Worm (Caenorhabditis elegans) whole organism, L4 larva: ENCODE measurements around the gene T09F5.2.
A peak's percentile ranks its signal among the peaks of the same experiment; 100 is the strongest.

Experiments used
- D1046.2 ChIP-seq: fragments of 200-800 bp; sonication (Bioruptor generic); IDR thresholded peaks from 2 replicates; pipeline ENCODE4 v1.3.6; 2022; ENCODE audit warnings: missing genetic modification characterization, missing compliant biosample characterization
- R02D3.7 ChIP-seq: fragments of 150-350 bp; sonication (generic microtip); optimal IDR thresholded peaks from 3 replicates; lab custom pipeline; 2014; ENCODE audit warnings: missing biosample characterization, missing genetic modification characterization
- T20F7.1 ChIP-seq: fragments of 200-800 bp; sonication (Bioruptor generic); optimal IDR thresholded peaks from 2 replicates; lab custom pipeline; 2018; ENCODE audit warnings: mild to moderate bottlenecking, missing genetic modification characterization, missing compliant biosample characterization
- Y105C5A.15 ChIP-seq: fragments of 200-800 bp; sonication (Bioruptor generic); IDR thresholded peaks from 2 replicates; pipeline ENCODE4 v1.3.6; 2022; ENCODE audit warnings: missing genetic modification characterization, missing compliant biosample characterization
- Y48G9A.11 ChIP-seq: fragments of 200-800 bp; sonication (Bioruptor generic); IDR thresholded peaks from 2 replicates; pipeline ENCODE4 v1.3.6; 2022; ENCODE audit warnings: missing genetic modification reagents, missing genetic modification characterization, missing compliant biosample characterization
- Y5F2A.4 ChIP-seq: fragments of 200-800 bp; sonication (Bioruptor generic); optimal IDR thresholded peaks from 2 replicates; lab custom pipeline; 2018; ENCODE audit warnings: mild to moderate bottlenecking, missing genetic modification characterization, missing compliant biosample characterization
- ZK546.5 ChIP-seq, 2 experiments: sonication (generic microtip); optimal IDR thresholded peaks; 2 replicates each; lab custom pipeline; 2017; ENCODE audit warnings: missing biosample characterization in 2 of 2, missing genetic modification characterization in 2 of 2
- aha-1 ChIP-seq: fragments of 150-350 bp; peaks from one replicate; lab custom pipeline; 2014; ENCODE audit warnings: missing biosample characterization, missing genetic modification characterization
- arid-1 ChIP-seq: fragments of 200-800 bp; sonication (Bioruptor generic); conservative IDR thresholded peaks from 2 replicates; pipeline ENCODE4 v1.3.6; 2022; ENCODE audit warnings: missing genetic modification reagents, missing genetic modification characterization, missing compliant biosample characterization
- ceh-32 ChIP-seq: sonication (generic microtip); optimal IDR thresholded peaks from 2 replicates; lab custom pipeline; 2016; ENCODE audit warnings: mild to moderate bottlenecking, missing genetic modification characterization, missing compliant biosample characterization; ENCODE audit not compliant: poor library complexity
- ceh-62 ChIP-seq: sonication (generic microtip); optimal IDR thresholded peaks from 2 replicates; lab custom pipeline; 2017; ENCODE audit warnings: missing biosample characterization, missing genetic modification characterization
- ceh-82 ChIP-seq: sonication (generic microtip); optimal IDR thresholded peaks from 2 replicates; lab custom pipeline; 2017; ENCODE audit warnings: missing biosample characterization, missing genetic modification characterization
- ctbp-1 ChIP-seq: fragments of 200-800 bp; sonication (Bioruptor generic); IDR thresholded peaks from 2 replicates; pipeline ENCODE4 v1.3.6; 2022; ENCODE audit warnings: missing genetic modification reagents, missing genetic modification characterization, missing compliant biosample characterization
- dmd-9 ChIP-seq: fragments of 200-800 bp; sonication (Bioruptor generic); IDR thresholded peaks from 2 replicates; pipeline ENCODE4 v1.3.6; 2022; ENCODE audit warnings: missing genetic modification reagents, missing genetic modification characterization, missing compliant biosample characterization
- dpl-1 ChIP-seq: fragments of 150-350 bp; optimal IDR thresholded peaks from 2 replicates; lab custom pipeline; 2014; ENCODE audit warnings: missing biosample characterization, missing genetic modification reagents, missing genetic modification characterization
- duxl-1 ChIP-seq: sonication (generic microtip); optimal IDR thresholded peaks from 2 replicates; lab custom pipeline; 2016; ENCODE audit warnings: mild to moderate bottlenecking, missing genetic modification characterization, moderate library complexity, missing compliant biosample characterization; ENCODE audit not compliant: poor library complexity
- fos-1 ChIP-seq: fragments of 150-350 bp; optimal IDR thresholded peaks from 2 replicates; lab custom pipeline; 2014; ENCODE audit warnings: missing biosample characterization, missing genetic modification characterization
- gei-8 ChIP-seq: fragments of 200-800 bp; sonication (Bioruptor generic); optimal IDR thresholded peaks from 2 replicates; lab custom pipeline; 2018; ENCODE audit warnings: mild to moderate bottlenecking, missing genetic modification characterization, missing compliant biosample characterization
- hlh-11 ChIP-seq: fragments of 200-800 bp; sonication (Bioruptor generic); optimal IDR thresholded peaks from 2 replicates; lab custom pipeline; 2018; ENCODE audit warnings: mild to moderate bottlenecking, missing genetic modification characterization, missing compliant biosample characterization
- hlh-30 ChIP-seq: sonication (generic microtip); optimal IDR thresholded peaks from 2 replicates; lab custom pipeline; 2017; ENCODE audit warnings: antibody characterized with exemption, mild to moderate bottlenecking, missing genetic modification characterization, missing compliant biosample characterization; ENCODE audit not compliant: insufficient read depth
- hmg-1.1 ChIP-seq: fragments of 200-800 bp; sonication (Bioruptor generic); IDR thresholded peaks from 2 replicates; pipeline ENCODE4 v1.3.6; 2022; ENCODE audit warnings: missing genetic modification reagents, missing genetic modification characterization, missing compliant biosample characterization
- lin-15B ChIP-seq: fragments of 150-350 bp; sonication (generic microtip); optimal IDR thresholded peaks from 3 replicates; lab custom pipeline; 2014; ENCODE audit warnings: missing biosample characterization, missing genetic modification characterization
- lin-38 ChIP-seq: fragments of 200-800 bp; sonication (Bioruptor generic); IDR thresholded peaks from 2 replicates; pipeline ENCODE4 v1.3.6; 2022; ENCODE audit warnings: missing genetic modification reagents, missing genetic modification characterization, missing compliant biosample characterization
- lin-39 ChIP-seq: fragments of 150-350 bp; optimal IDR thresholded peaks from 2 replicates; lab custom pipeline; 2014; ENCODE audit warnings: missing biosample characterization, missing genetic modification reagents, missing genetic modification characterization
- madf-5 ChIP-seq, 2 experiments: fragments of 200-800 bp; sonication (Bioruptor generic); IDR thresholded peaks; 2 replicates each; pipeline ENCODE4 v1.3.6; 2022; ENCODE audit warnings: missing compliant biosample characterization in 2 of 2, missing genetic modification characterization in 2 of 2
- mdl-1 ChIP-seq, 2 experiments: fragments of 150-350 bp in 1 of 2; sonication (generic microtip) in 1 of 2; optimal IDR thresholded peaks; 2 replicates each; lab custom pipeline; 2014 to 2017; ENCODE audit warnings: missing biosample characterization in 2 of 2, missing genetic modification characterization in 2 of 2
- mdt-29 ChIP-seq: fragments of 200-800 bp; sonication (Bioruptor generic); IDR thresholded peaks from 2 replicates; pipeline ENCODE4 v1.3.6; 2022; ENCODE audit warnings: missing genetic modification reagents, missing genetic modification characterization, missing compliant biosample characterization
- mep-1 ChIP-seq: fragments of 150-350 bp; sonication (generic microtip); optimal IDR thresholded peaks from 3 replicates; lab custom pipeline; 2014; ENCODE audit warnings: missing biosample characterization, missing genetic modification characterization
- mes-2 ChIP-seq: sonication (generic microtip); optimal IDR thresholded peaks from 2 replicates; lab custom pipeline; 2016; ENCODE audit warnings: missing genotype, mild to moderate bottlenecking, missing genetic modification characterization, missing compliant biosample characterization; ENCODE audit not compliant: poor library complexity, severe bottlenecking
- mxl-2 ChIP-seq: fragments of 200-800 bp; sonication (Bioruptor generic); conservative IDR thresholded peaks from 2 replicates; pipeline ENCODE4 v1.3.6; 2022; ENCODE audit warnings: missing genetic modification reagents, missing genetic modification characterization, missing compliant biosample characterization
- mxl-3 ChIP-seq: fragments of 200-800 bp; sonication (Bioruptor generic); optimal IDR thresholded peaks from 2 replicates; lab custom pipeline; 2018; ENCODE audit warnings: mild to moderate bottlenecking, missing genetic modification characterization, missing compliant biosample characterization
- nhr-10 ChIP-seq: fragments of 150-350 bp; optimal IDR thresholded peaks from 2 replicates; lab custom pipeline; 2014; ENCODE audit warnings: missing biosample characterization, missing genetic modification characterization
- nhr-11 ChIP-seq: fragments of 150-350 bp; optimal IDR thresholded peaks from 2 replicates; lab custom pipeline; 2014; ENCODE audit warnings: missing biosample characterization, missing genetic modification characterization
- nhr-111 ChIP-seq: fragments of 200-800 bp; sonication (Bioruptor generic); optimal IDR thresholded peaks from 2 replicates; lab custom pipeline; 2018; ENCODE audit warnings: mild to moderate bottlenecking, missing genetic modification characterization, missing compliant biosample characterization
- nhr-41 ChIP-seq: fragments of 200-800 bp; sonication (Bioruptor generic); IDR thresholded peaks from 2 replicates; pipeline ENCODE4 v1.3.6; 2022; ENCODE audit warnings: missing genetic modification reagents, missing genetic modification characterization, missing compliant biosample characterization
- nhr-42 ChIP-seq: fragments of 200-800 bp; sonication (Bioruptor generic); IDR thresholded peaks from 2 replicates; pipeline ENCODE4 v1.3.6; 2022; ENCODE audit warnings: missing genetic modification characterization, missing compliant biosample characterization
- nhr-76 ChIP-seq: fragments of 150-350 bp; optimal IDR thresholded peaks from 2 replicates; lab custom pipeline; 2014; ENCODE audit warnings: missing biosample characterization, missing genetic modification characterization
- nhr-77 ChIP-seq: fragments of 150-350 bp; optimal IDR thresholded peaks from 2 replicates; lab custom pipeline; 2014; ENCODE audit warnings: missing biosample characterization, missing genetic modification characterization
- php-3 ChIP-seq: fragments of 200-800 bp; sonication (Bioruptor generic); IDR thresholded peaks from 2 replicates; pipeline ENCODE4 v1.3.6; 2022; ENCODE audit warnings: missing genetic modification reagents, missing genetic modification characterization, missing compliant biosample characterization
- saeg-2 ChIP-seq: fragments of 200-800 bp; sonication (Bioruptor generic); IDR thresholded peaks from 2 replicates; pipeline ENCODE4 v1.3.6; 2022; ENCODE audit warnings: missing genetic modification reagents, missing genetic modification characterization, missing compliant biosample characterization
- set-16 ChIP-seq: fragments of 200-800 bp; sonication (Bioruptor generic); IDR thresholded peaks from 2 replicates; pipeline ENCODE4 v1.3.6; 2022; ENCODE audit warnings: missing genetic modification reagents, missing genetic modification characterization, missing compliant biosample characterization
- snpc-1.2 ChIP-seq: fragments of 200-800 bp; sonication (Bioruptor generic); IDR thresholded peaks from 2 replicates; pipeline ENCODE4 v1.3.6; 2022; ENCODE audit warnings: missing genetic modification reagents, missing genetic modification characterization, missing compliant biosample characterization
- spr-3 ChIP-seq: fragments of 200-800 bp; sonication (Bioruptor generic); optimal IDR thresholded peaks from 2 replicates; lab custom pipeline; 2018; ENCODE audit warnings: mild to moderate bottlenecking, missing genetic modification characterization, missing compliant biosample characterization
- tag-97 ChIP-seq: fragments of 200-800 bp; sonication (Bioruptor generic); IDR thresholded peaks from 2 replicates; pipeline ENCODE4 v1.3.6; 2022; ENCODE audit warnings: missing genetic modification characterization, missing compliant biosample characterization
- unc-39 ChIP-seq: sonication (generic microtip); optimal IDR thresholded peaks from 2 replicates; lab custom pipeline; 2017; ENCODE audit warnings: missing biosample characterization, missing genetic modification characterization
- unc-62 ChIP-seq, 3 experiments: fragments of 150-350 bp in 1 of 3; sonication (generic microtip); optimal IDR thresholded peaks in 2 of 3; peaks in 1 of 3; 1 replicate in 1 of 3; 2 replicates in 2 of 3; lab custom pipeline; 2014 to 2017; ENCODE audit warnings: missing biosample characterization in 3 of 3, missing genetic modification characterization in 3 of 3, missing genetic modification reagents in 3 of 3, missing genotype in 1 of 3
- zfp-2 ChIP-seq: sonication (generic microtip); optimal IDR thresholded peaks from 2 replicates; lab custom pipeline; 2016; ENCODE audit warnings: mild to moderate bottlenecking, missing genetic modification characterization, missing compliant biosample characterization
- zip-11 ChIP-seq: fragments of 200-800 bp; sonication (Bioruptor generic); IDR thresholded peaks from 2 replicates; pipeline ENCODE4 v1.3.6; 2022; ENCODE audit warnings: missing genetic modification characterization, missing compliant biosample characterization
- zip-2 ChIP-seq: fragments of 150-350 bp; optimal IDR thresholded peaks from 2 replicates; lab custom pipeline; 2014; ENCODE audit warnings: missing biosample characterization, missing genetic modification characterization
- ztf-7 ChIP-seq: fragments of 150-350 bp; optimal IDR thresholded peaks from 2 replicates; lab custom pipeline; 2014; ENCODE audit warnings: missing biosample characterization, missing genetic modification characterization

The T09F5.2 gene

ce11 chrV:15189567-15189966 is 38.8 kb downstream of the T09F5.2 start, which contains the start of gene cyn-3 (continued):
- TF ChIP-seq nhr-11 (peak; percentile 69), duxl-1 (tag; lab: Kevin White, UChicago) (peak; percentile 51), ctbp-1 (GFP tag; lab: Robert Waterston, UW) (peak; percentile 67), hlh-30 (peak; percentile 79), dpl-1 (peak; percentile 99), gei-8 (no peak), snpc-1.2 (peak; percentile 28; the same call in 1 of the 2 replicates), hmg-1.1 (GFP tag; lab: Robert Waterston, UW) (peak; percentile 55), ceh-32 (tag; lab: Kevin White, UChicago) (no peak), mes-2 (tag; lab: Kevin White, UChicago) (peak; percentile 92), mep-1 (tag; lab: Kevin White, UChicago) (peak; percentile 86), mxl-2 (no peak), arid-1 (peak; percentile 71), mdl-1 (tag; optimal IDR thresholded peaks at IDR 0.05; lab: Kevin White, UChicago) (peak in 1 of 2 experiments; percentile 31), nhr-10 (no peak), lin-39 (tag; lab: Kevin White, UChicago) (no peak), nhr-42 (GFP tag; lab: Robert Waterston, UW) (no peak), ZK546.5 (tag; optimal IDR thresholded peaks at IDR 0.05; lab: Kevin White, UChicago) (no peak), php-3 (GFP tag; lab: Robert Waterston, UW) (no peak), lin-15B (tag; lab: Kevin White, UChicago) (peak; percentile 46), Y48G9A.11 (no peak), nhr-76 (tag; lab: Kevin White, UChicago) (no peak), unc-39 (tag; lab: Kevin White, UChicago) (no peak)

- peak; percentile 94 for TF ChIP-seq Y5F2A.4 (GFP tag; lab: Kevin White, UChicago)
- TF ChIP-seq spr-3 (GFP tag; lab: Kevin White, UChicago), result peak; percentile 93
- TF ChIP-seq fos-1 (tag; lab: Kevin White, UChicago), result no peak
- no peak for TF ChIP-seq ZK546.5 (tag; optimal IDR thresholded peaks at IDR 0.05; lab: Kevin White, UChicago)
- peak; percentile 98 for TF ChIP-seq nhr-111 (GFP tag; lab: Kevin White, UChicago)
- TF ChIP-seq arid-1, result peak; percentile 97
- peak; percentile 81 for TF ChIP-seq mxl-3 (GFP tag; lab: Kevin White, UChicago)
- TF ChIP-seq unc-62 (GFP tag; optimal IDR thresholded peaks at IDR 0.05 in 1 of 2; lab: Kevin White, UChicago), result no peak
- TF ChIP-seq unc-62 (tag; optimal IDR thresholded peaks at IDR 0.05; lab: Kevin White, UChicago), result no peak
- TF ChIP-seq zip-2, result peak; percentile 45
- TF ChIP-seq nhr-77 (tag; lab: Kevin White, UChicago), result peak; percentile 58
- TF ChIP-seq ceh-62 (tag; lab: Kevin White, UChicago), result no peak
- peak; percentile 87 for TF ChIP-seq dmd-9 (GFP tag; lab: Robert Waterston, UW)
- peak; percentile 93 for TF ChIP-seq mes-2 (tag; lab: Kevin White, UChicago)
- TF ChIP-seq Y105C5A.15 (GFP tag; lab: Robert Waterston, UW), result peak; percentile 94
- no peak for TF ChIP-seq lin-39 (tag; lab: Kevin White, UChicago)
- TF ChIP-seq Y48G9A.11, result peak; percentile 91
- TF ChIP-seq D1046.2 (GFP tag; lab: Robert Waterston, UW), result peak; percentile 96
- peak; percentile 98 for TF ChIP-seq aha-1 (tag; lab: Kevin White, UChicago)
- peak; percentile 78 for TF ChIP-seq hlh-30
- peak; percentile 88 to 90 for TF ChIP-seq madf-5 (GFP tag; IDR thresholded peaks at IDR 0.05; lab: Robert Waterston, UW)
- no peak for TF ChIP-seq tag-97 (GFP tag; lab: Robert Waterston, UW)
- peak; percentile 77 for TF ChIP-seq T20F7.1 (GFP tag; lab: Kevin White, UChicago)
- TF ChIP-seq set-16 (GFP tag; lab: Robert Waterston, UW), result peak; percentile 85
- TF ChIP-seq ceh-82 (tag; lab: Kevin White, UChicago), result no peak
- peak; percentile 88 for TF ChIP-seq zip-11 (GFP tag; lab: Robert Waterston, UW)
- TF ChIP-seq saeg-2, result peak; percentile 92
- no peak for TF ChIP-seq R02D3.7 (tag; lab: Kevin White, UChicago)
- TF ChIP-seq lin-38, result peak; percentile 96
- peak; percentile 92 for TF ChIP-seq nhr-41
- peak; percentile 66 for TF ChIP-seq zfp-2
- TF ChIP-seq mdt-29 (GFP tag; lab: Robert Waterston, UW), result peak; percentile 79
- peak; percentile 76 for TF ChIP-seq hlh-11 (tag; lab: Kevin White, UChicago)
- TF ChIP-seq ztf-7 (tag; lab: Kevin White, UChicago), result peak; percentile 42
- peak; percentile 39 for TF ChIP-seq nhr-10
These were observed 40.1 kb downstream of the T09F5.2 start, which contains the start of gene Y75B12B.11 for ce11 chrV:15190903-15191302. TSS of gene Y75B12B.11 (plus strand) at chrV:15191296.
